Worm (Caenorhabditis elegans): ENCODE data around the gene F47D12.9.
A peak's percentile ranks its signal among the peaks of the same experiment; 100 is the strongest.

DNA sequence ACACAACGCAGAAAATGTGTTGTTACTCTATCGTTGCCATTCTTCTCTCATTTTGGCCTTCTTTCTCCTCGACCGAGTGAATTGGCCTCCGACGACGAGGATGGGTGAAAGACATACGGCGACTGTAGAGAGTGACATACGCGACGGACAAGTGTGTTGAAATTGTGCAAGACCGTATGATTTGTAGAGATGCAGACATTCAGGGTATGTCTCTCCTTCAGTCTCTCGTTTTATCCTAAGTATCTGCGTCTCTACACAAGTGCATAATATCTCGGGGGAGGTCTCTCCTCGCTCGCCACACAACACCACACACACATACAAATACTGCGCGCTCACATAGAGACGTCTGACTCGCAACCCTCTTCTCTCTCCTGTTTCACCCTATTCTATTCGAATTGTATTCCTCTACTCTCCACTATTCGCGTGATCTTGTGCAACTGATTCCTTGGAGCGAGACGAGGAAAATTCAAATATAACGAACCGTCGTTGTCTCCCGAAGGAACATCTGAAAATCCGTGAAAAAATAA lies 23.0 kb downstream of the F47D12.9 start, which contains the start of gene hmg-1.2:
- TF ChIP-seq ref-1 (GFP tag; conservative IDR thresholded peaks at IDR 0.05): no peak
- TF ChIP-seq flt-1 (GFP tag; IDR thresholded peaks at IDR 0.05): peak; percentile 49; the same call in 1 of the 2 replicates
- TF ChIP-seq ztf-23 (GFP tag; IDR thresholded peaks at IDR 0.05): no peak

Data from whole organism, midembryonic.